Worm (Caenorhabditis elegans): ENCODE data around the gene baz-2.

baz-2 gene

ce11 chrIII:7661162-7661561, 5.3 kb upstream of the baz-2 start:
- no peak for TF ChIP-seq nhr-12 (tag; optimal IDR thresholded peaks at IDR 0.05)
- no peak for TF ChIP-seq snpc-4 (tag; optimal IDR thresholded peaks at IDR 0.05)

DNA sequence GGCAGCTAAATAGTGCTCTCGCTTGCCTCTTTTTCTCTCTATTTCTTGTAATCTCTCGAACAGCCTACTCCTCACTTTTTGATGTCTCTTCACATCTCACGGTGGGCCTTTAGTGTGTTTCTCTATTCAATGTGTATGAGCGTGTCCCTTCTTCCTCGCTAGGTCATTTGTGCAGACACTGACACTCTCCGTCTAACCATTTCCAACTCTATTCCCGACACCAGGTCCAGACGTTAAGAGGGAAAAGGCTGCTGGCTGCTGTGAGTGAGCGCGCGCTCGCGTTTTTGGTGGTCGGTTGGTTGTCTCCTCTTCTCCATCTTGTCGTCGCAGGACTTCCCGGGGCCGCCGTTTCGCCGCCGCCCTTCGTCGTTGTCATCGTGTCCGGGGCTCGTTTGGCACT, 3.6 kb upstream of the baz-2 start:
- TF ChIP-seq sem-2 (GFP tag; optimal IDR thresholded peaks at IDR 0.05) (no peak), ham-2 (GFP tag; optimal IDR thresholded peaks at IDR 0.05) (peak; percentile 69), M03D4.4 (tag; optimal IDR thresholded peaks at IDR 0.05) (peak; percentile 61), nhr-76 (tag; optimal IDR thresholded peaks at IDR 0.05) (no peak), lin-32 (GFP tag; optimal IDR thresholded peaks at IDR 0.05) (peak; percentile 47), ceh-83 (GFP tag; optimal IDR thresholded peaks at IDR 0.05) (peak; percentile 47), cnd-1 (tag; optimal IDR thresholded peaks at IDR 0.05) (peak; percentile 45), mab-5 (tag; optimal IDR thresholded peaks at IDR 0.05) (no peak), nhr-28 (tag; optimal IDR thresholded peaks at IDR 0.05) (no peak), elt-1 (tag; optimal IDR thresholded peaks at IDR 0.05; ENCODE audit: borderline replicate concordance, insufficient read depth) (no peak), zip-8 (tag; optimal IDR thresholded peaks at IDR 0.05) (no peak), ztf-11 (tag; optimal IDR thresholded peaks at IDR 0.05) (peak; percentile 58), bed-3 (GFP tag; optimal IDR thresholded peaks at IDR 0.05) (no peak), ces-1 (GFP tag; optimal IDR thresholded peaks at IDR 0.05) (peak; percentile 36), pha-4 (tag; optimal IDR thresholded peaks at IDR 0.05) (peak; percentile 40), unc-39 (tag; optimal IDR thresholded peaks at IDR 0.05) (no peak), lin-13 (tag; optimal IDR thresholded peaks at IDR 0.05) (peak; percentile 20), elt-3 (tag; optimal IDR thresholded peaks at IDR 0.05) (no peak), drap-1 (GFP tag; optimal IDR thresholded peaks at IDR 0.05) (peak; percentile 61), nhr-2 (tag; optimal IDR thresholded peaks at IDR 0.05) (peak; percentile 47), ceh-39 (tag; optimal IDR thresholded peaks at IDR 0.05) (no peak), mep-1 (tag; optimal IDR thresholded peaks at IDR 0.05) (peak; percentile 21), hlh-1 (tag; optimal IDR thresholded peaks at IDR 0.05) (peak; percentile 58), tbx-8 (GFP tag; optimal IDR thresholded peaks at IDR 0.05) (no peak), mls-2 (tag; optimal IDR thresholded peaks at IDR 0.05) (peak; percentile 67), nhr-237 (tag; optimal IDR thresholded peaks at IDR 0.05) (no peak), unc-120 (tag; optimal IDR thresholded peaks at IDR 0.05; ENCODE audit: poor library complexity, severe bottlenecking) (peak; percentile 95), flh-1 (GFP tag; optimal IDR thresholded peaks at IDR 0.05) (no peak), nhr-12 (tag; optimal IDR thresholded peaks at IDR 0.05) (no peak), snpc-4 (tag; optimal IDR thresholded peaks at IDR 0.05) (no peak), unc-62 (GFP tag; optimal IDR thresholded peaks at IDR 0.05) (peak; percentile 78), sptf-1 (tag; optimal IDR thresholded peaks at IDR 0.05) (peak; percentile 78), ceh-43 (GFP tag; optimal IDR thresholded peaks at IDR 0.05) (no peak), lsy-2 (tag; optimal IDR thresholded peaks at IDR 0.05) (peak; percentile 42), blmp-1 (tag; optimal IDR thresholded peaks at IDR 0.05) (no peak)

- TF ChIP-seq hlh-1 (tag; optimal IDR thresholded peaks at IDR 0.05) (peak; percentile 23), cnd-1 (tag; optimal IDR thresholded peaks at IDR 0.05) (peak; percentile 10), bed-3 (GFP tag; optimal IDR thresholded peaks at IDR 0.05) (no peak), unc-39 (tag; optimal IDR thresholded peaks at IDR 0.05) (no peak), unc-62 (GFP tag; optimal IDR thresholded peaks at IDR 0.05) (peak; percentile 34)
Observed at ce11 chrIII:7656474-7656873, 642 bp upstream of the baz-2 start, which contains the start of gene ZK783.7. TSS of gene ZK783.7 (plus strand) at chrIII:7656719.

ce11 chrIII:7655498-7655897, 334 bp downstream of the baz-2 start:
- no peak for TF ChIP-seq elt-1 (tag; optimal IDR thresholded peaks at IDR 0.05; ENCODE audit: borderline replicate concordance, insufficient read depth)
- no peak for TF ChIP-seq tbx-8 (GFP tag; optimal IDR thresholded peaks at IDR 0.05)
- TF ChIP-seq ceh-39 (tag; optimal IDR thresholded peaks at IDR 0.05), result no peak
- TF ChIP-seq nhr-2 (tag; optimal IDR thresholded peaks at IDR 0.05), result no peak
- TF ChIP-seq nhr-28 (tag; optimal IDR thresholded peaks at IDR 0.05), result no peak
- no peak for TF ChIP-seq lin-13 (tag; optimal IDR thresholded peaks at IDR 0.05)
- no peak for TF ChIP-seq unc-120 (tag; optimal IDR thresholded peaks at IDR 0.05; ENCODE audit: poor library complexity, severe bottlenecking)
- TF ChIP-seq mab-5 (tag; optimal IDR thresholded peaks at IDR 0.05), result no peak
- TF ChIP-seq lin-32 (GFP tag; optimal IDR thresholded peaks at IDR 0.05), result no peak
- TF ChIP-seq ham-2 (GFP tag; optimal IDR thresholded peaks at IDR 0.05), result no peak
- TF ChIP-seq nhr-12 (tag; optimal IDR thresholded peaks at IDR 0.05), result no peak
- TF ChIP-seq mep-1 (tag; optimal IDR thresholded peaks at IDR 0.05), result no peak
- no peak for TF ChIP-seq unc-62 (GFP tag; optimal IDR thresholded peaks at IDR 0.05)
- no peak for TF ChIP-seq unc-39 (tag; optimal IDR thresholded peaks at IDR 0.05)
- TF ChIP-seq blmp-1 (tag; optimal IDR thresholded peaks at IDR 0.05), result no peak
- no peak for TF ChIP-seq nhr-237 (tag; optimal IDR thresholded peaks at IDR 0.05)

All from whole organism, mixed stage, embryonic.